Fruit fly (Drosophila melanogaster) whole organism, embryonic: ENCODE results near the gene CG9166.

Experiments
- CG32767 ChIP-seq: fragments of 200-800 bp; sonication (Bioruptor generic); IDR thresholded peaks from 2 replicates; pipeline ENCODE4 v1.3.6; 2022; ENCODE audit warnings: missing biosample characterization, missing genetic modification characterization
- CG7372 ChIP-seq: fragments of 200-800 bp; sonication (Bioruptor generic); IDR thresholded peaks from 2 replicates; pipeline ENCODE4 v1.3.6; 2022; ENCODE audit warnings: missing biosample characterization, missing genetic modification characterization
- CG8924 ChIP-seq: fragments of 200-800 bp; optimal IDR thresholded peaks from 3 replicates; lab custom pipeline; 2019; ENCODE audit warnings: missing biosample characterization, mild to moderate bottlenecking, missing genetic modification characterization, moderate library complexity
- Dbx ChIP-seq: fragments of 200-800 bp; sonication (Bioruptor generic); IDR thresholded peaks from 3 replicates; pipeline ENCODE4 v1.3.6; 2022; ENCODE audit warnings: missing biosample characterization, missing genetic modification characterization
- HLH4C ChIP-seq: fragments of 200-800 bp; sonication (Bioruptor generic); IDR thresholded peaks from 3 replicates; pipeline ENCODE4 v1.3.6; 2022; ENCODE audit warnings: missing biosample characterization, missing genetic modification characterization; ENCODE audit not compliant: partially characterized antibody
- Mrtf ChIP-seq: fragments of 200-800 bp; sonication (Bioruptor generic); IDR thresholded peaks from 3 replicates; pipeline ENCODE4 v1.3.6; 2022; ENCODE audit warnings: missing biosample characterization, missing genetic modification characterization
- Sin3A ChIP-seq: fragments of >200 bp; optimal IDR thresholded peaks from 2 replicates; lab custom pipeline; 2018
- bowl ChIP-seq: fragments of 200-800 bp; sonication (Bioruptor generic); IDR thresholded peaks from 2 replicates; pipeline ENCODE4 v1.3.6; 2022; ENCODE audit warnings: missing biosample characterization, missing genetic modification characterization
- peb ChIP-seq: fragments of 200-800 bp; sonication (Bioruptor generic); IDR thresholded peaks from 2 replicates; pipeline ENCODE4 v1.3.6; 2022; ENCODE audit warnings: missing biosample characterization, missing genetic modification characterization
- psq ChIP-seq: fragments of 200-800 bp; sonication (Bioruptor generic); optimal IDR thresholded peaks from 2 replicates; lab custom pipeline; 2017; ENCODE audit warnings: missing biosample characterization, missing genetic modification characterization
- ro ChIP-seq: fragments of 200-800 bp; sonication (Bioruptor generic); IDR thresholded peaks from 2 replicates; pipeline ENCODE4 v1.3.6; 2022; ENCODE audit warnings: missing biosample characterization, missing genetic modification characterization

dm6 chr3L:1390410-1390809 lies 39.5 kb downstream of the CG9166 start:
- TF ChIP-seq CG8924 (tag; lab: Kevin White, UChicago), result no peak
- no peak for TF ChIP-seq Dbx (GFP tag; lab: Robert Waterston, UW)
- no peak for TF ChIP-seq CG32767
- TF ChIP-seq bowl, result no peak
- TF ChIP-seq Sin3A (lab: Kevin White, UChicago), result no peak
- TF ChIP-seq ro (GFP tag; lab: Robert Waterston, UW), result no peak
- no peak for TF ChIP-seq CG7372 (GFP tag; lab: Robert Waterston, UW)
- TF ChIP-seq peb, result no peak
- no peak for TF ChIP-seq Mrtf (GFP tag; lab: Robert Waterston, UW)
- TF ChIP-seq HLH4C (GFP tag; lab: Robert Waterston, UW), result no peak
- TF ChIP-seq psq, result no peak
